Fruit fly (Drosophila melanogaster): ENCODE data around the gene CG43115.
A peak's percentile ranks its signal among the peaks of the same experiment; 100 is the strongest.

DNA sequence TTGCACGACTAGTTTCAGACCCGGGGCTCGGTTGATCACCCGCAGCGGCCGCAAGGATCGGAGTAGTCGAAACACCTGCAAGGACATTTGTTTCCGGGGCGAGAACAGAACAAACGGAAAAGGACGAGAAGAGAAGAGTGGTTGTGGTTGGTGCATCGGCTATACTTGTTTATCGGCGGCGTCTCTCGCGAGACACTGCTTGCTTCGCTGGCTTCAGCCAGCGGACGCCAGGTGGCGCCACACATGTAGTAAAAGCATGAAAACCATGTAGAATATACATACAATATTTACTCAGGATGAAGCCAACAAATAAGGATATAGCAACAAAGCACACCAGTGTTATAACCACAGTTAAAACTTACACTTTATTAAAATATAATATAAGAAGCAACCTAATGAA, 43.7 kb upstream of the CG43115 start:
- TF ChIP-seq Scr (GFP tag; IDR thresholded peaks at IDR 0.05; ENCODE audit: partially characterized antibody) (no peak), caup (GFP tag; optimal IDR thresholded peaks at IDR 0.05; ENCODE audit: severe bottlenecking) (peak; percentile 35), CG18011 (GFP tag; optimal IDR thresholded peaks at IDR 0.05) (no peak), ewg (GFP tag; optimal IDR thresholded peaks at IDR 0.05) (peak; percentile 42)

Data from whole organism, embryonic.